Fruit fly (Drosophila melanogaster): Measurements from ENCODE around the gene CadN.

CadN gene

dm6 chr2L:17781948-17782347, 3.8 kb upstream of the CadN start:
- no peak for TF ChIP-seq tai (GFP tag; optimal IDR thresholded peaks at IDR 0.05)
- no peak for TF ChIP-seq Myc (optimal IDR thresholded peaks at IDR 0.05)
- TF ChIP-seq ey (GFP tag; optimal IDR thresholded peaks at IDR 0.05): peak; percentile 24
- TF ChIP-seq OdsH (GFP tag; optimal IDR thresholded peaks at IDR 0.05): peak; percentile 60
- TF ChIP-seq CrebA (GFP tag; optimal IDR thresholded peaks at IDR 0.05; ENCODE audit: borderline replicate concordance): no peak
- TF ChIP-seq brk (GFP tag; optimal IDR thresholded peaks at IDR 0.05): peak; percentile 52
- peak; percentile 48 for TF ChIP-seq psq (GFP tag; optimal IDR thresholded peaks at IDR 0.05)
- peak; percentile 71 for TF ChIP-seq rgr (GFP tag; optimal IDR thresholded peaks at IDR 0.05)
- peak; percentile 63 for TF ChIP-seq h (GFP tag; optimal IDR thresholded peaks at IDR 0.05)
- TF ChIP-seq Sp1 (GFP tag; optimal IDR thresholded peaks at IDR 0.05): peak; percentile 72
- peak; percentile 59 for TF ChIP-seq HLH106 (tag; optimal IDR thresholded peaks at IDR 0.05)
- no peak for TF ChIP-seq sage (GFP tag; optimal IDR thresholded peaks at IDR 0.05)
- TF ChIP-seq woc (GFP tag; optimal IDR thresholded peaks at IDR 0.05): peak; percentile 21
- peak; percentile 8 for TF ChIP-seq dmrt93B (GFP tag; optimal IDR thresholded peaks at IDR 0.05)
- peak in 1 of 2 experiments; percentile 65 for TF ChIP-seq foxo (GFP tag; optimal IDR thresholded peaks at IDR 0.05)
- TF ChIP-seq fru (GFP tag; optimal IDR thresholded peaks at IDR 0.05): peak; percentile 62

dm6 chr2L:17777425-17777824, 715 bp downstream of the CadN start:
- TF ChIP-seq jim (GFP tag; optimal IDR thresholded peaks at IDR 0.05) (no peak), Jra (GFP tag; optimal IDR thresholded peaks at IDR 0.05) (no peak), OdsH (GFP tag; optimal IDR thresholded peaks at IDR 0.05) (no peak), dl (GFP tag; optimal IDR thresholded peaks at IDR 0.05; ENCODE audit: insufficient read depth in 1 of 2, partially characterized antibody in 2 of 2) (no peak), Rel (GFP tag; optimal IDR thresholded peaks at IDR 0.05) (no peak), Rel (tag; optimal IDR thresholded peaks at IDR 0.05) (no peak), fru (GFP tag; optimal IDR thresholded peaks at IDR 0.05) (no peak), sage (GFP tag; optimal IDR thresholded peaks at IDR 0.05) (no peak), brk (GFP tag; optimal IDR thresholded peaks at IDR 0.05) (no peak), psq (GFP tag; optimal IDR thresholded peaks at IDR 0.05) (no peak), N (GFP tag; optimal IDR thresholded peaks at IDR 0.05) (no peak), Dif (GFP tag; optimal IDR thresholded peaks at IDR 0.05; ENCODE audit: partially characterized antibody) (no peak), CG9705 (GFP tag; optimal IDR thresholded peaks at IDR 0.05) (no peak), foxo (GFP tag; optimal IDR thresholded peaks at IDR 0.05) (no peak), dmrt93B (GFP tag; optimal IDR thresholded peaks at IDR 0.05) (no peak), Mio (GFP tag; optimal IDR thresholded peaks at IDR 0.05) (no peak), usp (GFP tag; optimal IDR thresholded peaks at IDR 0.05) (no peak)

dm6 chr2L:17770775-17771174, 7.4 kb downstream of the CadN start:
- no peak for TF ChIP-seq CrebA (GFP tag; optimal IDR thresholded peaks at IDR 0.05; ENCODE audit: borderline replicate concordance)
- TF ChIP-seq Hnf4 (GFP tag; optimal IDR thresholded peaks at IDR 0.05): no peak
- TF ChIP-seq fru (GFP tag; optimal IDR thresholded peaks at IDR 0.05): no peak
- no peak for TF ChIP-seq Sp1 (GFP tag; optimal IDR thresholded peaks at IDR 0.05)
- TF ChIP-seq woc (GFP tag; optimal IDR thresholded peaks at IDR 0.05): no peak
- no peak for TF ChIP-seq HLH106 (tag; optimal IDR thresholded peaks at IDR 0.05)
- no peak for TF ChIP-seq sv (GFP tag; optimal IDR thresholded peaks at IDR 0.05)
- TF ChIP-seq Dfd (GFP tag; optimal IDR thresholded peaks at IDR 0.05): no peak
- TF ChIP-seq OdsH (GFP tag; optimal IDR thresholded peaks at IDR 0.05): no peak
- no peak for TF ChIP-seq dmrt93B (GFP tag; optimal IDR thresholded peaks at IDR 0.05)
- no peak for TF ChIP-seq Myc (optimal IDR thresholded peaks at IDR 0.05)
- TF ChIP-seq N (GFP tag; optimal IDR thresholded peaks at IDR 0.05): no peak
- no peak for TF ChIP-seq Jra (GFP tag; optimal IDR thresholded peaks at IDR 0.05)
- TF ChIP-seq Dif (GFP tag; optimal IDR thresholded peaks at IDR 0.05; ENCODE audit: partially characterized antibody): no peak
- no peak for TF ChIP-seq dsf (GFP tag; optimal IDR thresholded peaks at IDR 0.05; ENCODE audit: borderline replicate concordance)

- no peak for TF ChIP-seq OdsH (GFP tag; optimal IDR thresholded peaks at IDR 0.05)
- no peak for TF ChIP-seq ey (GFP tag; optimal IDR thresholded peaks at IDR 0.05)
- no peak for TF ChIP-seq brk (GFP tag; optimal IDR thresholded peaks at IDR 0.05)
- TF ChIP-seq fru (GFP tag; optimal IDR thresholded peaks at IDR 0.05): no peak
- no peak for TF ChIP-seq rgr (GFP tag; optimal IDR thresholded peaks at IDR 0.05)
- no peak for TF ChIP-seq Hnf4 (GFP tag; optimal IDR thresholded peaks at IDR 0.05)
- TF ChIP-seq usp (GFP tag; optimal IDR thresholded peaks at IDR 0.05): no peak
- no peak for TF ChIP-seq Vsx2 (GFP tag; optimal IDR thresholded peaks at IDR 0.05; ENCODE audit: partially characterized antibody)
- TF ChIP-seq dl (GFP tag; optimal IDR thresholded peaks at IDR 0.05; ENCODE audit: insufficient read depth in 1 of 2, partially characterized antibody in 2 of 2): no peak
Observed at dm6 chr2L:17770121-17770520, 8.0 kb downstream of the CadN start.
